Fruit fly (Drosophila melanogaster) whole organism, embryonic: ENCODE data around the gene TyrRII.

Experiments used
- Blimp-1 ChIP-seq: fragments of 200-800 bp; sonication (Bioruptor generic); optimal IDR thresholded peaks from 3 replicates; lab custom pipeline; 2018; ENCODE audit warnings: missing biosample characterization, missing genetic modification characterization, mild to moderate bottlenecking, moderate library complexity, missing genetic modification reagents
- CG10209 ChIP-seq: fragments of 200-800 bp; sonication (Bioruptor generic); optimal IDR thresholded peaks from 3 replicates; lab custom pipeline; 2017; ENCODE audit warnings: missing biosample characterization, mild to moderate bottlenecking, missing genetic modification characterization, missing genetic modification reagents
- CG10267 ChIP-seq: fragments of 200-800 bp; sonication (Bioruptor generic); optimal IDR thresholded peaks from 2 replicates; lab custom pipeline; 2018; ENCODE audit warnings: missing biosample characterization, mild to moderate bottlenecking, missing genetic modification characterization, moderate library complexity
- CG11504 ChIP-seq: fragments of 200-800 bp; sonication (Bioruptor generic); optimal IDR thresholded peaks from 3 replicates; lab custom pipeline; 2019; ENCODE audit warnings: missing biosample characterization, mild to moderate bottlenecking, missing genetic modification characterization, moderate library complexity
- CG11723 ChIP-seq: fragments of 200-800 bp; sonication (Bioruptor generic); optimal IDR thresholded peaks from 2 replicates; lab custom pipeline; 2017; ENCODE audit warnings: missing biosample characterization, mild to moderate bottlenecking, missing genetic modification characterization
- CG12155 ChIP-seq: fragments of 200-800 bp; sonication (Bioruptor generic); optimal IDR thresholded peaks from 3 replicates; lab custom pipeline; 2016; ENCODE audit warnings: missing biosample characterization, missing genetic modification characterization
- CG13624 ChIP-seq: fragments of 200-800 bp; sonication (Bioruptor generic); optimal IDR thresholded peaks from 2 replicates; lab custom pipeline; 2016; ENCODE audit warnings: missing biosample characterization, missing genetic modification characterization
- CG14667 ChIP-seq: fragments of 200-800 bp; sonication (Bioruptor generic); IDR thresholded peaks from 2 replicates; pipeline ENCODE4 v1.3.6; 2022; ENCODE audit warnings: missing biosample characterization, missing genetic modification characterization
- CG15514 ChIP-seq: fragments of 200-800 bp; sonication (Bioruptor generic); optimal IDR thresholded peaks from 3 replicates; lab custom pipeline; 2017; ENCODE audit warnings: missing biosample characterization, missing genetic modification characterization, mild to moderate bottlenecking, moderate library complexity, missing genetic modification reagents
- CG1603 ChIP-seq: fragments of 200-800 bp; sonication (Bioruptor generic); optimal IDR thresholded peaks from 2 replicates; lab custom pipeline; 2019; ENCODE audit warnings: missing biosample characterization, mild to moderate bottlenecking, missing genetic modification characterization, moderate library complexity
- CG17385 ChIP-seq: fragments of 200-800 bp; sonication (Bioruptor generic); optimal IDR thresholded peaks from 3 replicates; lab custom pipeline; 2018; ENCODE audit warnings: missing biosample characterization, mild to moderate bottlenecking, missing genetic modification characterization
- CG18011 ChIP-seq: fragments of 200-800 bp; sonication (Bioruptor generic); optimal IDR thresholded peaks from 2 replicates; lab custom pipeline; 2017; ENCODE audit warnings: missing biosample characterization, missing genetic modification characterization, mild to moderate bottlenecking, moderate library complexity, missing genotype
- CG2116 ChIP-seq: fragments of 200-800 bp; sonication (Bioruptor generic); optimal IDR thresholded peaks from 3 replicates; lab custom pipeline; 2018; ENCODE audit warnings: missing biosample characterization, mild to moderate bottlenecking, missing genetic modification characterization
- CG2712 ChIP-seq: fragments of 200-800 bp; optimal IDR thresholded peaks from 3 replicates; lab custom pipeline; 2019; ENCODE audit warnings: missing biosample characterization, mild to moderate bottlenecking, missing genetic modification characterization, moderate library complexity
- CG3065 ChIP-seq: fragments of 200-800 bp; sonication (Bioruptor generic); optimal IDR thresholded peaks from 2 replicates; lab custom pipeline; 2016; ENCODE audit warnings: missing biosample characterization, missing genetic modification characterization
- CG43689 ChIP-seq: fragments of 200-800 bp; sonication (Bioruptor generic); IDR thresholded peaks from 2 replicates; pipeline ENCODE4 v1.3.6; 2022; ENCODE audit warnings: missing biosample characterization, missing genetic modification characterization
- CG6683 ChIP-seq: fragments of 200-800 bp; sonication (Bioruptor generic); optimal IDR thresholded peaks from 2 replicates; lab custom pipeline; 2017; ENCODE audit warnings: missing biosample characterization, mild to moderate bottlenecking, missing genetic modification characterization, missing genetic modification reagents
- CG7928 ChIP-seq: fragments of 200-800 bp; sonication (Bioruptor generic); optimal IDR thresholded peaks from 2 replicates; lab custom pipeline; 2017; ENCODE audit warnings: missing biosample characterization, mild to moderate bottlenecking, missing genetic modification characterization
- CoRest ChIP-seq: fragments of 200-800 bp; sonication (Bioruptor generic); optimal IDR thresholded peaks from 3 replicates; lab custom pipeline; 2018; ENCODE audit warnings: missing biosample characterization, mild to moderate bottlenecking, missing genetic modification characterization, moderate library complexity
- Deaf1 ChIP-seq: fragments of 200-800 bp; optimal IDR thresholded peaks from 3 replicates; lab custom pipeline; 2019; ENCODE audit warnings: missing biosample characterization, mild to moderate bottlenecking, missing genetic modification characterization, moderate library complexity
- HmgD ChIP-seq: fragments of 200-800 bp; sonication (Bioruptor generic); optimal IDR thresholded peaks from 3 replicates; lab custom pipeline; 2016; ENCODE audit warnings: missing biosample characterization, missing genetic modification characterization
- HmgZ ChIP-seq: fragments of 200-800 bp; sonication (Bioruptor generic); optimal IDR thresholded peaks from 2 replicates; lab custom pipeline; 2018; ENCODE audit warnings: missing biosample characterization, mild to moderate bottlenecking, missing genetic modification characterization
- Hmr ChIP-seq: fragments of 200-800 bp; sonication (Bioruptor generic); optimal IDR thresholded peaks from 3 replicates; lab custom pipeline; 2017; ENCODE audit warnings: mild to moderate bottlenecking, missing biosample characterization, missing genetic modification reagents, missing genetic modification characterization
- Jarid2 ChIP-seq: fragments of 200-800 bp; sonication (Bioruptor generic); optimal IDR thresholded peaks from 3 replicates; lab custom pipeline; 2017; ENCODE audit warnings: mild to moderate bottlenecking, missing biosample characterization, missing genetic modification reagents, missing genetic modification characterization
- Kr ChIP-seq: fragments of 200-800 bp; sonication (Bioruptor generic); optimal IDR thresholded peaks from 2 replicates; lab custom pipeline; 2017; ENCODE audit warnings: missing biosample characterization, mild to moderate bottlenecking, missing genetic modification characterization
- NC2β ChIP-seq: fragments of 200-800 bp; sonication (Bioruptor generic); optimal IDR thresholded peaks from 2 replicates; lab custom pipeline; 2016; ENCODE audit warnings: missing biosample characterization, missing genetic modification characterization
- Opbp ChIP-seq: fragments of 200-800 bp; sonication (Bioruptor generic); IDR thresholded peaks from 3 replicates; pipeline ENCODE4 v1.3.6; 2022; ENCODE audit warnings: missing biosample characterization, missing genetic modification characterization; ENCODE audit not compliant: partially characterized antibody
- Sin3A ChIP-seq: fragments of >200 bp; optimal IDR thresholded peaks from 2 replicates; lab custom pipeline; 2018
- Sox102F ChIP-seq: fragments of 200-800 bp; sonication (Bioruptor generic); optimal IDR thresholded peaks from 2 replicates; lab custom pipeline; 2018; ENCODE audit warnings: missing biosample characterization, mild to moderate bottlenecking, missing genetic modification characterization, moderate library complexity
- Ssrp ChIP-seq: fragments of 200-800 bp; sonication (Bioruptor generic); optimal IDR thresholded peaks from 2 replicates; lab custom pipeline; 2018; ENCODE audit warnings: missing biosample characterization, mild to moderate bottlenecking, missing genetic modification characterization, moderate library complexity
- ab ChIP-seq: fragments of 200-800 bp; sonication (Bioruptor generic); optimal IDR thresholded peaks from 2 replicates; lab custom pipeline; 2016; ENCODE audit warnings: missing biosample characterization, missing genetic modification characterization
- corto ChIP-seq: fragments of 200-800 bp; sonication (Bioruptor generic); optimal IDR thresholded peaks from 2 replicates; lab custom pipeline; 2016; ENCODE audit warnings: missing biosample characterization, mild to moderate bottlenecking, missing genetic modification characterization, moderate library complexity
- dmrt11E ChIP-seq: fragments of 200-800 bp; sonication (Bioruptor generic); optimal IDR thresholded peaks from 3 replicates; lab custom pipeline; 2018; ENCODE audit warnings: missing biosample characterization, mild to moderate bottlenecking, missing genetic modification characterization, moderate library complexity
- dmrt99B ChIP-seq: fragments of 200-800 bp; sonication (Bioruptor generic); optimal IDR thresholded peaks from 2 replicates; lab custom pipeline; 2018; ENCODE audit warnings: missing biosample characterization, mild to moderate bottlenecking, missing genetic modification characterization, moderate library complexity
- dpn ChIP-seq, 2 experiments: fragments of 200-800 bp; sonication (Bioruptor generic); optimal IDR thresholded peaks; 3 replicates each; lab custom pipeline; 2016; ENCODE audit warnings: missing biosample characterization in 2 of 2, missing genetic modification characterization in 2 of 2
- dysf ChIP-seq: fragments of 200-800 bp; sonication (Bioruptor generic); IDR thresholded peaks from 3 replicates; pipeline ENCODE4 v1.3.6; 2022; ENCODE audit warnings: missing biosample characterization, missing genetic modification characterization
- grn ChIP-seq: fragments of 200-800 bp; sonication (Bioruptor generic); optimal IDR thresholded peaks from 3 replicates; lab custom pipeline; 2017; ENCODE audit warnings: missing biosample characterization, missing genetic modification characterization
- gsb-n ChIP-seq: fragments of 200-800 bp; sonication (Bioruptor generic); optimal IDR thresholded peaks from 3 replicates; lab custom pipeline; 2018; ENCODE audit warnings: missing biosample characterization, mild to moderate bottlenecking, missing genetic modification characterization
- hkb ChIP-seq, 2 experiments: fragments of 200-800 bp in 1 of 2; fragments of >200 bp in 1 of 2; sonication (Bioruptor generic) in 1 of 2; IDR thresholded peaks in 1 of 2; optimal IDR thresholded peaks in 1 of 2; 2 replicates each; pipeline versions ENCODE4 v1.3.6 to Lab custom; 2017 to 2022; ENCODE audit warnings: missing biosample characterization in 1 of 2, missing genetic modification characterization in 1 of 2
- ind ChIP-seq: fragments of 200-800 bp; sonication (Bioruptor generic); optimal IDR thresholded peaks from 3 replicates; lab custom pipeline; 2016; ENCODE audit warnings: missing biosample characterization, missing genetic modification characterization
- nmo ChIP-seq: fragments of 200-800 bp; sonication (Bioruptor generic); optimal IDR thresholded peaks from 2 replicates; lab custom pipeline; 2018; ENCODE audit warnings: missing biosample characterization, mild to moderate bottlenecking, missing genetic modification characterization, moderate library complexity
- oc ChIP-seq: fragments of 200-800 bp; sonication (Bioruptor generic); optimal IDR thresholded peaks from 2 replicates; lab custom pipeline; 2018; ENCODE audit warnings: missing biosample characterization, mild to moderate bottlenecking, missing genetic modification characterization, moderate library complexity
- sens ChIP-seq: fragments of 200-800 bp; sonication (Bioruptor generic); peaks from one replicate; lab custom pipeline; 2016; ENCODE audit warnings: missing biosample characterization, missing genetic modification characterization
- sens-2 ChIP-seq: fragments of 200-800 bp; sonication (Bioruptor generic); IDR thresholded peaks from 2 replicates; pipeline ENCODE4 v1.3.6; 2022; ENCODE audit warnings: missing biosample characterization, missing genetic modification characterization
- stwl ChIP-seq: fragments of 200-800 bp; sonication (Bioruptor generic); optimal IDR thresholded peaks from 3 replicates; lab custom pipeline; 2018; ENCODE audit warnings: missing biosample characterization, mild to moderate bottlenecking, missing genetic modification characterization, moderate library complexity
- sug ChIP-seq: fragments of 200-800 bp; optimal IDR thresholded peaks from 2 replicates; lab custom pipeline; 2019; ENCODE audit warnings: missing biosample characterization, mild to moderate bottlenecking, missing genetic modification characterization, moderate library complexity
- trem ChIP-seq: fragments of 200-800 bp; optimal IDR thresholded peaks from 3 replicates; lab custom pipeline; 2019; ENCODE audit warnings: missing biosample characterization, mild to moderate bottlenecking, missing genetic modification characterization, moderate library complexity
- ttk ChIP-seq: fragments of 200-800 bp; sonication (Bioruptor generic); IDR thresholded peaks from 2 replicates; pipeline ENCODE4 v2.1.2; 2022; ENCODE audit warnings: missing biosample characterization, missing genetic modification characterization
- unpg ChIP-seq: fragments of 200-800 bp; sonication (Bioruptor generic); optimal IDR thresholded peaks from 3 replicates; lab custom pipeline; 2018; ENCODE audit warnings: missing biosample characterization, mild to moderate bottlenecking, missing genetic modification characterization, moderate library complexity

Gene TyrRII

DNA sequence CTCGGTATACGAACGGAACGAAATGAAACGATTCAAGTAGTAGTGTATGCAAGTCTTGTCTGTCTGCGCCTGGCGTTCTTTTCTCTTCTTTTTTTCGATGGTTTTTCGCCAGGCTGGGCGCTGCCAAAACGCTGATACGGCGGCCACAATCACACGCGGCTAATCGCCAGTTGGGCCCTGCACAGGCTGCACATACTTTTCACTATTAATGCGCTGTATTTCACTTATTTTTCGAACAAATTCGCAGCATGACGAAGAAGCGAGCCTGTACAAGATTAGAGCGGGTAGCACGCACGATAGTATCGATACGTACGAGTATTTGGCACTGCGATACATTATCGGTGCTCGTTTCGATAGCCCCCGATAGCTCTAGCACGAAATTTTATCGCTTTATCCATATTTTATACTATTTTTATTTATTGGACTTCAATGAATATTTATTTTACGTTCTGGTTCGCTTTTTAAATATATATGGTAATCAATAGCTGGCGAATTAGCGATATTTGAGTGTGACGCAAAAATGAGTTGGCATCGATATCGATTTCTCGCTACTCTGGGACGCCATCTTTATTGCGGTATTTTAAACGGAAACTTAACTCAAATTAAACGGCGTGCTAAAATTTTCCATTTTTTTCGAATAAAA, 18.2 kb upstream of the TyrRII start, which contains the start of gene osa:
Gene osa, minus strand, starts transcription at position 300 of the 643 bp plus-strand sequence.
- TF ChIP-seq oc (peak; percentile 7), Jarid2 (GFP tag; lab: Kevin White, UChicago) (peak; percentile 56), CG6683 (GFP tag; lab: Kevin White, UChicago) (no peak), stwl (tag; lab: Kevin White, UChicago) (peak; percentile 64), CG10267 (tag; lab: Kevin White, UChicago) (peak; percentile 35), CG14667 (GFP tag; lab: Robert Waterston, UW) (no peak), CG17385 (peak; percentile 4), CG3065 (GFP tag; lab: Kevin White, UChicago) (no peak), CG12155 (GFP tag; lab: Kevin White, UChicago) (peak; percentile 90), unpg (GFP tag; lab: Kevin White, UChicago) (no peak), Blimp-1 (GFP tag; lab: Kevin White, UChicago) (peak; percentile 4), grn (GFP tag; lab: Kevin White, UChicago) (no peak), Ssrp (tag; lab: Kevin White, UChicago) (no peak), CG1603 (tag; lab: Kevin White, UChicago) (peak; percentile 32), ind (GFP tag; lab: Kevin White, UChicago) (no peak), nmo (GFP tag; lab: Kevin White, UChicago) (peak; percentile 64), CG2712 (peak; percentile 25), dmrt99B (peak; percentile 3), HmgZ (tag; lab: Kevin White, UChicago) (peak; percentile 43), gsb-n (peak; percentile 4), CG2116 (GFP tag; lab: Kevin White, UChicago) (peak; percentile 92), Deaf1 (tag; lab: Kevin White, UChicago) (peak; percentile 82), HmgD (GFP tag; lab: Kevin White, UChicago) (peak; percentile 5), ttk (GFP tag; lab: Robert Waterston, UW) (no peak), CG43689 (GFP tag; lab: Robert Waterston, UW) (no peak), sug (tag; lab: Kevin White, UChicago) (peak; percentile 29), Opbp (GFP tag; lab: Robert Waterston, UW) (no peak), Hmr (peak; percentile 16), CG11723 (GFP tag; lab: Kevin White, UChicago) (no peak), CG13624 (peak; percentile 55), CG18011 (GFP tag; lab: Kevin White, UChicago) (no peak), trem (peak; percentile 53), sens-2 (GFP tag; lab: Robert Waterston, UW) (no peak), dysf (GFP tag; lab: Robert Waterston, UW) (no peak), CoRest (tag; lab: Kevin White, UChicago) (peak; percentile 50), dpn (GFP tag; optimal IDR thresholded peaks at IDR 0.05; lab: Kevin White, UChicago) (peak in 1 of 2 experiments; percentile 4), Kr (GFP tag; lab: Kevin White, UChicago) (no peak), CG7928 (GFP tag; lab: Kevin White, UChicago) (no peak), CG11504 (peak; percentile 13), sens (GFP tag; lab: Kevin White, UChicago) (peak; percentile 66), CG10209 (no peak), ab (GFP tag; lab: Kevin White, UChicago) (no peak), Sin3A (peak; percentile 97), CG15514 (no peak), corto (peak; percentile 23), dmrt11E (peak; percentile 6), NC2β (GFP tag; lab: Kevin White, UChicago) (peak; percentile 20), Sox102F (GFP tag; lab: Kevin White, UChicago) (no peak), hkb (optimal IDR thresholded peaks at IDR 0.05; lab: Kevin White, UChicago) (no peak), hkb (GFP tag; IDR thresholded peaks at IDR 0.05; lab: Robert Waterston, UW) (no peak)
